Worm (Caenorhabditis elegans) whole organism, midembryonic: Measurements from ENCODE around the gene K08H10.6.

Experiments used
- T22C8.4 ChIP-seq: fragments of 200-800 bp; sonication (Bioruptor generic); IDR thresholded peaks from 2 replicates; pipeline ENCODE4 v1.3.6; 2022; ENCODE audit warnings: missing genetic modification characterization, missing compliant biosample characterization
- cog-1 ChIP-seq: sonication (generic microtip); optimal IDR thresholded peaks from 2 replicates; lab custom pipeline; 2016; ENCODE audit warnings: missing genetic modification characterization, missing compliant biosample characterization
- flt-1 ChIP-seq: fragments of 200-800 bp; sonication (Bioruptor generic); IDR thresholded peaks from 2 replicates; pipeline ENCODE4 v1.3.6; 2022; ENCODE audit warnings: missing genetic modification characterization, missing compliant biosample characterization
- klf-2 ChIP-seq: fragments of 200-800 bp; sonication (Bioruptor generic); conservative IDR thresholded peaks from 2 replicates; pipeline ENCODE4 v1.3.6; 2022; ENCODE audit warnings: missing genetic modification reagents, missing genetic modification characterization, missing compliant biosample characterization
- ref-1 ChIP-seq: fragments of 200-800 bp; sonication (Bioruptor generic); conservative IDR thresholded peaks from 2 replicates; pipeline ENCODE4 v1.3.6; 2022; ENCODE audit warnings: missing genetic modification reagents, missing genetic modification characterization, missing compliant biosample characterization
- tab-1 ChIP-seq: fragments of 200-800 bp; sonication (Bioruptor generic); IDR thresholded peaks from 2 replicates; pipeline ENCODE4 v1.3.6; 2022; ENCODE audit warnings: missing genetic modification characterization, missing compliant biosample characterization
- ztf-23 ChIP-seq: fragments of 200-800 bp; sonication (Bioruptor generic); IDR thresholded peaks from 2 replicates; pipeline ENCODE4 v1.3.6; 2022; ENCODE audit warnings: missing genetic modification reagents, missing genetic modification characterization, missing compliant biosample characterization

DNA sequence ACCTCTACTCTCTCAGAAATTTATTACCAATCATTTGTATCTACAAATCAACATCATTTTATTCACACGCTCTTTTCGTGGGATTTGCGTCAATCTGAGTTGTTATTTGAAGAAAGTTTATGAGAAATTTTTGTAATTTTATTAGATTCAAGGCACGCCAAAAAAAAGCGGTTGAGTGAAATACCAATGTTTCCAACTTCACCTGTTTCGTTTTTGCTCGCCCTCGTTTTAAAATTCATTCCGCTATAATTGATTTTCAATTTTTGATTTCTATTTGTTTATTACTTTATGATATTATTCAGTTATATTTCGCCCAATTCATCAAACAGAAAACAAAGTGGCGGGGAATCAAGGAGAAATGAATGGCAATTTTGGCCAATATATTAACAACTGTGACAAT, 5.1 kb upstream of the K08H10.6 start, which contains the start of gene K08H10.10:
- TF ChIP-seq klf-2 (GFP tag; lab: Robert Waterston, UW) (no peak), flt-1 (GFP tag; lab: Robert Waterston, UW) (no peak), cog-1 (no peak), tab-1 (GFP tag; lab: Robert Waterston, UW) (no peak), ref-1 (GFP tag; lab: Robert Waterston, UW) (no peak), ztf-23 (GFP tag; lab: Robert Waterston, UW) (no peak), T22C8.4 (no peak)
